Fruit fly (Drosophila melanogaster): ENCODE data around the gene mthl6.

- TF ChIP-seq Sox14 (GFP tag; optimal IDR thresholded peaks at IDR 0.05) (peak; percentile 51), ss (GFP tag; optimal IDR thresholded peaks at IDR 0.05) (peak in 1 of 2 experiments; percentile 26), cyc (GFP tag; optimal IDR thresholded peaks at IDR 0.05) (peak; percentile 18), CG6276 (GFP tag; optimal IDR thresholded peaks at IDR 0.05) (no peak), Hr38 (GFP tag; optimal IDR thresholded peaks at IDR 0.05) (no peak), Lpt (GFP tag; optimal IDR thresholded peaks at IDR 0.05) (no peak), fd59A (GFP tag; optimal IDR thresholded peaks at IDR 0.05) (no peak), Eip93F (GFP tag; optimal IDR thresholded peaks at IDR 0.05) (no peak), CG11294 (GFP tag; IDR thresholded peaks at IDR 0.05) (no peak), CG16779 (tag; optimal IDR thresholded peaks at IDR 0.05) (no peak), CG3919 (GFP tag; optimal IDR thresholded peaks at IDR 0.05) (peak; percentile 33)
These were observed 24.9 kb downstream of the mthl6 start, which contains the start of gene CG7546 for dm6 chr3L:7510414-7511384.

All from whole organism, prepupa.